Worm (Caenorhabditis elegans): ENCODE data around the gene Y11D7A.10.

Y11D7A.10 gene

DNA sequence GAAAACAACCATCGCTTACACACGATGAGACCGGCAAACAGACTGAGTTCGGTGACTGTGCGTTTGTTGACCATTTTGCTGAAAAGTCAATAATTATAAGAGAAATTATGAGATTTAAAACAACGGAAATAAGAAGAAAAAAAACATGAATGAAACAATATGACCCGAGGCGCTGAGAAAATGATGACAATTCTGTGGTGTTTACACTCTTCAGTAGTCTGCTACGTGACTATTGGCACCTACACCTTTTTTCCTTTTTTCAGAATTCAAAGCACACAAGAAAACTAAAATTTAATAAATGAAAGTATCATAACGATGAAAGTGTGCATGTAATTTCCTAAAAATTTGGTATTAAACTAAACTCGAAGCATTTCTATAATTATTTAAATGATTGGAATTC, at the start of gene Y11D7A.10:
TSS of gene Y11D7A.10 (minus strand) at position 82 of the 400 bp plus-strand sequence.
- TF ChIP-seq nhr-10 (tag; optimal IDR thresholded peaks at IDR 0.05) (no peak), set-16 (GFP tag; IDR thresholded peaks at IDR 0.05) (no peak), hif-1 (tag; optimal IDR thresholded peaks at IDR 0.05) (peak; percentile 72 to 89), lin-39 (tag; optimal IDR thresholded peaks at IDR 0.05) (no peak), egl-43 (GFP tag; IDR thresholded peaks at IDR 0.05) (no peak), snpc-4 (tag; optimal IDR thresholded peaks at IDR 0.05) (no peak), hlh-30 (tag; optimal IDR thresholded peaks at IDR 0.05; ENCODE audit: insufficient read depth) (peak; percentile 6), egl-27 (tag; optimal IDR thresholded peaks at IDR 0.05) (no peak), dmd-9 (GFP tag; IDR thresholded peaks at IDR 0.05) (no peak), mxl-3 (GFP tag; optimal IDR thresholded peaks at IDR 0.05) (no peak), jun-1 (tag; optimal IDR thresholded peaks at IDR 0.05) (no peak), F44E2.7 (GFP tag; IDR thresholded peaks at IDR 0.05) (no peak), nhr-77 (tag; optimal IDR thresholded peaks at IDR 0.05) (no peak), ceh-62 (tag; optimal IDR thresholded peaks at IDR 0.05) (no peak), daf-16 (GFP tag; optimal IDR thresholded peaks at IDR 0.05) (no peak), daf-16 (tag; optimal IDR thresholded peaks at IDR 0.05) (peak; percentile 55), nhr-41 (GFP tag; IDR thresholded peaks at IDR 0.05) (no peak), aly-2 (tag; optimal IDR thresholded peaks at IDR 0.05) (no peak), aha-1 (tag) (peak; percentile 92), fkh-10 (GFP tag; optimal IDR thresholded peaks at IDR 0.05) (no peak), dmd-8 (GFP tag; IDR thresholded peaks at IDR 0.05) (no peak), F26F4.8 (GFP tag; conservative IDR thresholded peaks at IDR 0.05) (no peak), ama-1 (optimal IDR thresholded peaks at IDR 0.05) (no peak), duxl-1 (tag; optimal IDR thresholded peaks at IDR 0.05; ENCODE audit: poor library complexity) (no peak), lir-3 (tag; optimal IDR thresholded peaks at IDR 0.05) (no peak), Y5F2A.4 (GFP tag; optimal IDR thresholded peaks at IDR 0.05) (no peak), pqm-1 (tag; optimal IDR thresholded peaks at IDR 0.05) (no peak), mxl-2 (GFP tag; conservative IDR thresholded peaks at IDR 0.05) (no peak), rbr-2 (tag; optimal IDR thresholded peaks at IDR 0.05) (no peak), ceh-82 (tag; optimal IDR thresholded peaks at IDR 0.05) (no peak), D1046.2 (GFP tag; IDR thresholded peaks at IDR 0.05) (no peak), zip-2 (tag; optimal IDR thresholded peaks at IDR 0.05) (no peak), ces-1 (GFP tag; optimal IDR thresholded peaks at IDR 0.05) (no peak), zfp-2 (tag; optimal IDR thresholded peaks at IDR 0.05) (no peak), snpc-1.2 (GFP tag; IDR thresholded peaks at IDR 0.05) (no peak)

ce11 chrIV:9308975-9309374, 49.4 kb upstream of the Y11D7A.10 start, which contains the start of gene F49C12.6:
Gene F49C12.6 (minus strand): TSS chrIV:9309075.
- TF ChIP-seq dve-1 (tag; optimal IDR thresholded peaks at IDR 0.05; ENCODE audit: insufficient read depth) (no peak), hlh-11 (tag; optimal IDR thresholded peaks at IDR 0.05) (no peak), fkh-10 (GFP tag; optimal IDR thresholded peaks at IDR 0.05) (no peak), daf-16 (GFP tag; optimal IDR thresholded peaks at IDR 0.05) (no peak), daf-16 (tag; optimal IDR thresholded peaks at IDR 0.05) (no peak), php-3 (GFP tag; IDR thresholded peaks at IDR 0.05) (no peak), gei-8 (GFP tag; optimal IDR thresholded peaks at IDR 0.05) (no peak), mxl-3 (GFP tag; optimal IDR thresholded peaks at IDR 0.05) (no peak), mxl-2 (GFP tag; conservative IDR thresholded peaks at IDR 0.05) (no peak), rbr-2 (tag; optimal IDR thresholded peaks at IDR 0.05) (no peak), Y75B8A.6 (GFP tag; IDR thresholded peaks at IDR 0.05) (no peak), dpl-1 (GFP tag; optimal IDR thresholded peaks at IDR 0.05) (no peak), sdz-12 (GFP tag; optimal IDR thresholded peaks at IDR 0.05) (no peak), ceh-82 (tag; optimal IDR thresholded peaks at IDR 0.05) (no peak)
